Fruit fly (Drosophila melanogaster) whole organism, embryonic: ENCODE measurements around the gene Pop4.

ENCODE experiments used
- CG10321 ChIP-seq: fragments of 200-800 bp; sonication (Bioruptor generic); IDR thresholded peaks from 2 replicates; pipeline ENCODE4 v1.3.6; 2022; ENCODE audit warnings: missing biosample characterization, missing genetic modification characterization
- CG10565 ChIP-seq: fragments of 200-800 bp; sonication (Bioruptor generic); optimal IDR thresholded peaks from 3 replicates; lab custom pipeline; 2016; ENCODE audit warnings: missing biosample characterization, mild to moderate bottlenecking, missing genetic modification characterization
- CG1233 ChIP-seq: fragments of 200-800 bp; sonication (Bioruptor generic); optimal IDR thresholded peaks from 4 replicates; lab custom pipeline; 2018; ENCODE audit warnings: missing biosample characterization, mild to moderate bottlenecking, missing genetic modification characterization
- CG12769 ChIP-seq: fragments of 200-800 bp; sonication (Bioruptor generic); optimal IDR thresholded peaks from 2 replicates; lab custom pipeline; 2019; ENCODE audit warnings: missing biosample characterization, mild to moderate bottlenecking, missing genetic modification characterization, moderate library complexity
- CG13624 ChIP-seq: fragments of 200-800 bp; sonication (Bioruptor generic); optimal IDR thresholded peaks from 2 replicates; lab custom pipeline; 2016; ENCODE audit warnings: missing biosample characterization, missing genetic modification characterization
- CG1602 ChIP-seq: fragments of 200-800 bp; sonication (Bioruptor generic); optimal IDR thresholded peaks from 3 replicates; lab custom pipeline; 2016; ENCODE audit warnings: missing biosample characterization, missing genetic modification characterization
- CG1603 ChIP-seq: fragments of 200-800 bp; sonication (Bioruptor generic); optimal IDR thresholded peaks from 2 replicates; lab custom pipeline; 2019; ENCODE audit warnings: missing biosample characterization, mild to moderate bottlenecking, missing genetic modification characterization, moderate library complexity
- CG17612 ChIP-seq: fragments of 200-800 bp; sonication (Bioruptor generic); IDR thresholded peaks from 2 replicates; pipeline ENCODE4 v1.3.6; 2022; ENCODE audit warnings: missing biosample characterization, missing genetic modification characterization
- CG32767 ChIP-seq: fragments of 200-800 bp; sonication (Bioruptor generic); IDR thresholded peaks from 2 replicates; pipeline ENCODE4 v1.3.6; 2022; ENCODE audit warnings: missing biosample characterization, missing genetic modification characterization
- CG34224 ChIP-seq: fragments of 200-800 bp; sonication (Bioruptor generic); IDR thresholded peaks from 3 replicates; pipeline ENCODE4 v1.3.6; 2022; ENCODE audit warnings: missing biosample characterization, missing genetic modification characterization; ENCODE audit not compliant: partially characterized antibody
- CG3995 ChIP-seq: fragments of 200-800 bp; sonication (Bioruptor generic); optimal IDR thresholded peaks from 3 replicates; lab custom pipeline; 2016; ENCODE audit warnings: missing biosample characterization, missing genetic modification characterization
- CG42726 ChIP-seq: fragments of 200-800 bp; sonication (Bioruptor generic); IDR thresholded peaks from 2 replicates; pipeline ENCODE4 v1.3.6; 2022; ENCODE audit warnings: missing biosample characterization, missing genetic modification characterization; ENCODE audit not compliant: partially characterized antibody
- CG4820 ChIP-seq: fragments of 200-800 bp; sonication (Bioruptor generic); optimal IDR thresholded peaks from 3 replicates; lab custom pipeline; 2016; ENCODE audit warnings: missing biosample characterization, missing genetic modification characterization
- CG5245 ChIP-seq: fragments of 200-800 bp; sonication (Bioruptor generic); optimal IDR thresholded peaks from 3 replicates; lab custom pipeline; 2016; ENCODE audit warnings: missing biosample characterization, missing genetic modification characterization
- CG6175 ChIP-seq: fragments of 200-800 bp; sonication (Bioruptor generic); IDR thresholded peaks from 3 replicates; pipeline ENCODE4 v1.3.6; 2022; ENCODE audit warnings: missing biosample characterization, missing genetic modification characterization
- CG6272 ChIP-seq: fragments of 200-800 bp; sonication (Bioruptor generic); IDR thresholded peaks from 2 replicates; pipeline ENCODE4 v1.3.6; 2022; ENCODE audit warnings: missing biosample characterization, missing genetic modification characterization
- CG7372 ChIP-seq: fragments of 200-800 bp; sonication (Bioruptor generic); IDR thresholded peaks from 2 replicates; pipeline ENCODE4 v1.3.6; 2022; ENCODE audit warnings: missing biosample characterization, missing genetic modification characterization
- CG9817 ChIP-seq: fragments of 200-800 bp; sonication (Bioruptor generic); optimal IDR thresholded peaks from 2 replicates; lab custom pipeline; 2018; ENCODE audit warnings: missing biosample characterization, mild to moderate bottlenecking, missing genetic modification characterization, moderate library complexity
- Chrac-16 ChIP-seq: fragments of 200-800 bp; sonication (Bioruptor generic); optimal IDR thresholded peaks from 3 replicates; lab custom pipeline; 2016; ENCODE audit warnings: missing biosample characterization, missing genetic modification characterization
- Dek ChIP-seq: fragments of 200-800 bp; sonication (Bioruptor generic); optimal IDR thresholded peaks from 3 replicates; lab custom pipeline; 2019; ENCODE audit warnings: missing biosample characterization, mild to moderate bottlenecking, missing genetic modification characterization, moderate library complexity
- Dip2 ChIP-seq: fragments of 200-800 bp; sonication (Bioruptor generic); IDR thresholded peaks from 2 replicates; pipeline ENCODE4 v1.3.6; 2022; ENCODE audit warnings: missing biosample characterization, missing genetic modification characterization
- Dref ChIP-seq: fragments of 200-800 bp; sonication (Bioruptor generic); IDR thresholded peaks from 2 replicates; pipeline ENCODE4 v1.3.6; 2022; ENCODE audit warnings: missing biosample characterization, missing genetic modification characterization
- Elba2 ChIP-seq: fragments of 200-800 bp; sonication (Bioruptor generic); optimal IDR thresholded peaks from 3 replicates; lab custom pipeline; 2016; ENCODE audit warnings: missing biosample characterization, missing genetic modification characterization
- Fer1 ChIP-seq: fragments of 200-800 bp; sonication (Bioruptor generic); optimal IDR thresholded peaks from 2 replicates; lab custom pipeline; 2017; ENCODE audit warnings: missing biosample characterization, mild to moderate bottlenecking, missing genetic modification characterization
- HHEX ChIP-seq: fragments of 200-800 bp; sonication (Bioruptor generic); optimal IDR thresholded peaks from 3 replicates; lab custom pipeline; 2017; ENCODE audit warnings: missing biosample characterization, mild to moderate bottlenecking, missing genetic modification characterization, missing genetic modification reagents
- HmgD ChIP-seq: fragments of 200-800 bp; sonication (Bioruptor generic); optimal IDR thresholded peaks from 3 replicates; lab custom pipeline; 2016; ENCODE audit warnings: missing biosample characterization, missing genetic modification characterization
- Hr39 ChIP-seq: fragments of >200 bp; optimal IDR thresholded peaks from 2 replicates; lab custom pipeline; 2017
- Mes4 ChIP-seq: fragments of 200-800 bp; sonication (Bioruptor generic); optimal IDR thresholded peaks from 2 replicates; lab custom pipeline; 2016; ENCODE audit warnings: missing biosample characterization, missing genetic modification characterization
- Optix ChIP-seq: fragments of 200-800 bp; sonication (Bioruptor generic); IDR thresholded peaks from 3 replicates; pipeline ENCODE4 v1.3.6; 2022; ENCODE audit warnings: missing biosample characterization, missing genetic modification characterization
- al ChIP-seq: fragments of 200-800 bp; sonication (Bioruptor generic); IDR thresholded peaks from 2 replicates; pipeline ENCODE4 v1.3.6; 2022; ENCODE audit warnings: missing biosample characterization, missing genetic modification characterization
- cad ChIP-seq: fragments of >200 bp; optimal IDR thresholded peaks from 2 replicates; lab custom pipeline; 2017; ENCODE audit warnings: missing biosample characterization, missing genetic modification characterization
- dan ChIP-seq: fragments of 200-800 bp; sonication (Bioruptor generic); IDR thresholded peaks from 2 replicates; pipeline ENCODE4 v1.3.6; 2022; ENCODE audit warnings: missing biosample characterization, missing genetic modification characterization
- eyg ChIP-seq: fragments of 200-800 bp; sonication (Bioruptor generic); optimal IDR thresholded peaks from 3 replicates; lab custom pipeline; 2016; ENCODE audit warnings: missing biosample characterization, missing genetic modification characterization
- gsb-n ChIP-seq: fragments of 200-800 bp; sonication (Bioruptor generic); optimal IDR thresholded peaks from 3 replicates; lab custom pipeline; 2018; ENCODE audit warnings: missing biosample characterization, mild to moderate bottlenecking, missing genetic modification characterization
- jing ChIP-seq: fragments of 200-800 bp; sonication (Bioruptor generic); optimal IDR thresholded peaks from 2 replicates; lab custom pipeline; 2018; ENCODE audit warnings: missing biosample characterization, mild to moderate bottlenecking, missing genetic modification characterization
- kay ChIP-seq: fragments of 200-800 bp; sonication (Bioruptor generic); optimal IDR thresholded peaks from 2 replicates; lab custom pipeline; 2016; ENCODE audit warnings: missing biosample characterization, missing genetic modification characterization
- lbe ChIP-seq: fragments of 200-800 bp; sonication (Bioruptor generic); optimal IDR thresholded peaks from 2 replicates; lab custom pipeline; 2016; ENCODE audit warnings: missing biosample characterization, mild to moderate bottlenecking, missing genetic modification characterization
- lilli ChIP-seq: fragments of 200-800 bp; sonication (Bioruptor generic); optimal IDR thresholded peaks from 3 replicates; lab custom pipeline; 2016; ENCODE audit warnings: missing biosample characterization, missing genetic modification characterization
- nau ChIP-seq: fragments of 200-800 bp; sonication (Bioruptor generic); optimal IDR thresholded peaks from 3 replicates; lab custom pipeline; 2017; ENCODE audit warnings: missing biosample characterization, mild to moderate bottlenecking, missing genetic modification characterization, missing genetic modification reagents
- pb ChIP-seq: fragments of 200-800 bp; sonication (Bioruptor generic); optimal IDR thresholded peaks from 3 replicates; lab custom pipeline; 2016; ENCODE audit warnings: missing biosample characterization, missing genetic modification characterization
- pita ChIP-seq: fragments of 200-800 bp; sonication (Bioruptor generic); optimal IDR thresholded peaks from 2 replicates; lab custom pipeline; 2017; ENCODE audit warnings: missing biosample characterization, mild to moderate bottlenecking, missing genetic modification characterization
- prd ChIP-seq, 3 experiments: fragments of >200 bp in 2 of 3; fragments of 200-800 bp in 1 of 3; sonication (Bioruptor generic) in 1 of 3; optimal IDR thresholded peaks in 2 of 3; IDR thresholded peaks in 1 of 3; 2 replicates in 2 of 3; 3 replicates in 1 of 3; pipeline versions ENCODE4 v1.3.6 to Lab custom; 2017 to 2022; ENCODE audit warnings: missing biosample characterization in 1 of 3, missing genetic modification characterization in 1 of 3
- salm ChIP-seq: fragments of 200-800 bp; sonication (Bioruptor generic); optimal IDR thresholded peaks from 2 replicates; lab custom pipeline; 2018; ENCODE audit warnings: missing biosample characterization, mild to moderate bottlenecking, missing genetic modification characterization
- slou ChIP-seq: fragments of 200-800 bp; sonication (Bioruptor generic); optimal IDR thresholded peaks from 3 replicates; lab custom pipeline; 2016; ENCODE audit warnings: missing biosample characterization, missing genetic modification characterization
- sqz ChIP-seq: fragments of 200-800 bp; sonication (Bioruptor generic); optimal IDR thresholded peaks from 3 replicates; lab custom pipeline; 2018; ENCODE audit warnings: missing biosample characterization, mild to moderate bottlenecking, missing genetic modification characterization
- ssp ChIP-seq: fragments of 200-800 bp; sonication (Bioruptor generic); IDR thresholded peaks from 2 replicates; pipeline ENCODE4 v1.3.6; 2022; ENCODE audit warnings: missing biosample characterization, missing genetic modification characterization
- ttk ChIP-seq: fragments of 200-800 bp; sonication (Bioruptor generic); IDR thresholded peaks from 2 replicates; pipeline ENCODE4 v2.1.2; 2022; ENCODE audit warnings: missing biosample characterization, missing genetic modification characterization
- tup ChIP-seq: fragments of 200-800 bp; sonication (Bioruptor generic); optimal IDR thresholded peaks from 2 replicates; lab custom pipeline; 2016; ENCODE audit warnings: missing biosample characterization, mild to moderate bottlenecking, missing genetic modification characterization, moderate library complexity
- usp ChIP-seq: fragments of >200 bp; optimal IDR thresholded peaks from 2 replicates; lab custom pipeline; 2017; ENCODE audit warnings: missing biosample characterization, missing genetic modification characterization
- wdn ChIP-seq: fragments of 200-800 bp; sonication (Bioruptor generic); IDR thresholded peaks from 2 replicates; pipeline ENCODE4 v1.3.6; 2022; ENCODE audit warnings: missing biosample characterization, missing genetic modification characterization

Pop4 gene

DNA sequence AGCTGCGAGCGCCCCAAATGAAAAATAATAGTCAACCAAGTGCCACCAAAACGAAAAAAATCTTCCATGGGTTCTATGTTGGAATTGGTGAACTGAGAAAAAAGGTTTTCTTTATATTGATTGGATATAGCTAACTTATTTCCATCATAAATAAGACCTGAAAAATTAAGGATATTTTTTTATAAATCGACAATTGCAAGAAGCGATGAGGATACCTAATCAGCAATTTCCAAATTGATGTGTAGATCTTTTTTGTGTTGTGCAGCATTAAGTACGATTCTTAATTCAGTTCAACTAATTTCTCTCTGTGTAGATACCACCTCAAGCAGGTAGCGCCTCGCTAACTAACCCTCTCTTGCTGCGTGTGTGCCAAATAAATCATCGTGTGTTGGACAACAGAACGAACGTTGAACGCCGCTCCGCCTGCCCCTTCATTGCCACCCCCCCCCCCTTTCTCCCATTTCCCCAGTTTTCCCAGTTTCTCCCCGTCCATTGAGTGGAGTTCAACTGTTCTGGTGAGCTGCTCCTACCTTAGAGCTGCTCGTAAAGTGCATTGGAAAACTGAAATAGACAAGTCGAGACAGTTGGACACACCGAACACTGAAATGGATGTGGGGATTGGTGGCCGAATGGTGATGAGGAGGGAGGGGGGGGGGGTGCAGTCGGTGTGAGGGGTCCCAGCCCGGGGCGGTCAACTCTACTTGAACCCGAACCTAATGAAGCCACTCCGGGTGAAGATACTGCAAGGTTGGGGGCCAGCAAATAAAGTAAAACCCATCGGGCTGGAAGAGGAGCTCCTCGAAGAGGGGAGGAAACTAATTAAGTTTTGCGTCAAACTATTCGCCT lies 10.6 kb upstream of the Pop4 start (continued):
- TF ChIP-seq sqz (GFP tag; lab: Kevin White, UChicago) (peak; percentile 69), Dref (no peak), Optix (GFP tag; lab: Robert Waterston, UW) (no peak; the same call in 2 of the 3 replicates), nau (GFP tag; lab: Kevin White, UChicago) (peak; percentile 56), gsb-n (tag; lab: Kevin White, UChicago) (peak; percentile 77), ssp (GFP tag; lab: Robert Waterston, UW) (peak; percentile 31; the same call in 1 of the 2 replicates), ttk (GFP tag; lab: Robert Waterston, UW) (no peak), lbe (GFP tag; lab: Kevin White, UChicago) (peak; percentile 14), CG3995 (GFP tag; lab: Kevin White, UChicago) (no peak), CG17612 (no peak; the same call in 1 of the 2 replicates), CG5245 (peak; percentile 66), pb (peak; percentile 35), CG7372 (no peak), CG10565 (GFP tag; lab: Kevin White, UChicago) (peak; percentile 6), tup (GFP tag; lab: Kevin White, UChicago) (no peak), HHEX (GFP tag; lab: Kevin White, UChicago) (peak; percentile 32), kay (peak; percentile 14), slou (GFP tag; lab: Kevin White, UChicago) (no peak), HmgD (GFP tag; lab: Kevin White, UChicago) (no peak), cad (no peak), Hr39 (lab: Kevin White, UChicago) (peak; percentile 38), prd (optimal IDR thresholded peaks at IDR 0.05; lab: Kevin White, UChicago) (no peak), prd (GFP tag; IDR thresholded peaks at IDR 0.05; lab: Robert Waterston, UW) (peak; percentile 83), CG32767 (GFP tag; lab: Robert Waterston, UW) (no peak), Dip2 (GFP tag; lab: Robert Waterston, UW) (no peak), CG1602 (GFP tag; lab: Kevin White, UChicago) (peak; percentile 55), CG42726 (GFP tag; lab: Robert Waterston, UW) (no peak), Elba2 (GFP tag; lab: Kevin White, UChicago) (no peak), al (no peak), lilli (GFP tag; lab: Kevin White, UChicago) (peak; percentile 55), Fer1 (peak; percentile 36), CG6175 (no peak), CG4820 (GFP tag; lab: Kevin White, UChicago) (peak; percentile 84), CG1603 (tag; lab: Kevin White, UChicago) (no peak), dan (no peak; the same call in 1 of the 2 replicates), CG6272 (no peak; the same call in 1 of the 2 replicates), Chrac-16 (GFP tag; lab: Kevin White, UChicago) (peak; percentile 59), CG12769 (tag; lab: Kevin White, UChicago) (no peak), Mes4 (no peak), Dek (no peak), CG34224 (GFP tag; lab: Robert Waterston, UW) (no peak), wdn (GFP tag; lab: Robert Waterston, UW) (no peak), CG1233 (peak; percentile 68), CG10321 (GFP tag; lab: Robert Waterston, UW) (no peak), CG13624 (GFP tag; lab: Kevin White, UChicago) (no peak), eyg (GFP tag; lab: Kevin White, UChicago) (no peak), salm (tag; lab: Kevin White, UChicago) (no peak), pita (no peak), jing (GFP tag; lab: Kevin White, UChicago) (peak; percentile 29), CG9817 (tag; lab: Kevin White, UChicago) (peak; percentile 20), usp (GFP tag; lab: Kevin White, UChicago) (no peak)
